Worm (Caenorhabditis elegans): ENCODE measurements around the gene mtpn-1.

ce11 chrX:2454914-2455313 is 47.6 kb downstream of the mtpn-1 start:
- TF ChIP-seq elt-3 (tag; optimal IDR thresholded peaks at IDR 0.05) (no peak), ama-1 (optimal IDR thresholded peaks at IDR 0.05) (no peak), mdl-1 (tag; optimal IDR thresholded peaks at IDR 0.05) (no peak), snpc-4 (tag; optimal IDR thresholded peaks at IDR 0.05) (no peak)

All from whole organism, L3 larva.